Fruit fly (Drosophila melanogaster) whole organism: ENCODE results near the gene CG7330.

ENCODE experiments used
- CG8478 ChIP-seq: fragments of >200 bp; optimal IDR thresholded peaks from 2 replicates; lab custom pipeline; 2018; ENCODE audit warnings: inconsistent platforms
- EcR ChIP-seq, 2 experiments: fragments of >200 bp; optimal IDR thresholded peaks; 2 replicates each; lab custom pipeline; 2017; ENCODE audit warnings: missing biosample characterization in 2 of 2, missing genetic modification characterization in 2 of 2, missing genetic modification reagents in 2 of 2
- pan ChIP-seq: fragments of >200 bp; optimal IDR thresholded peaks from 2 replicates; lab custom pipeline; 2017
- psq ChIP-seq: fragments of >200 bp; optimal IDR thresholded peaks from 2 replicates; lab custom pipeline; 2017
- usp ChIP-seq: fragments of >200 bp; optimal IDR thresholded peaks from 2 replicates; lab custom pipeline; 2017; ENCODE audit warnings: missing biosample characterization, missing genetic modification characterization, mixed read lengths

dm6 chr3L:18190484-18191220 is 41.9 kb downstream of the CG7330 start:
- no peak for TF ChIP-seq pan
- TF ChIP-seq EcR (GFP tag; optimal IDR thresholded peaks at IDR 0.05; lab: Kevin White, UChicago) = peak; percentile 48 to 93
- no peak for TF ChIP-seq usp
- TF ChIP-seq psq (lab: Kevin White, UChicago) = no peak
- TF ChIP-seq CG8478 (lab: Kevin White, UChicago) = no peak
